Worm (Caenorhabditis elegans): ENCODE data around the gene C55A6.7.
A peak's percentile ranks its signal among the peaks of the same experiment; 100 is the strongest.

The C55A6.7 gene

DNA sequence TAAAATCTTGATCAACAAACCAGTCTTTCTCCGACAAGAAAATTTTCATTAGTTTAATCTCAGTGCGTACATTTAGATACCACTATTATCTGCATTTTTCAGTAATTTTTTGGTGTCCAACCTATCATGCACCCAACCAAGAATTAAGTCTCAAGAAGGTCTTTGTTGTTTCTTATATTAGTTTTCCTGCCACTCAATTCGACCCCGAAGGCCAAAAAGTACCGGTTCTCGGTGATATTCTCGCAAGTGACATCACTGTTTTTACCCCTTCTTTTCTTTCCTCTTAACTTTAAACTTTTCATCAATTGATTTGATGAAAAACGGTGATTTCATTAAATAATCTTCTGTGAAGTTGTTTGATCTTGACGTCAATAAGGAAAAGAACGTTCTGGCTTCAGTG lies 23.2 kb upstream of the C55A6.7 start, which contains the start of gene F38B7.2:
Gene F38B7.2 (plus strand): TSS at position 400 of the 400 bp plus-strand sequence.
- TF ChIP-seq Y22D7AL.16 (tag; optimal IDR thresholded peaks at IDR 0.05) (no peak), mec-3 (tag; optimal IDR thresholded peaks at IDR 0.05; ENCODE audit: borderline replicate concordance) (no peak)

DNA sequence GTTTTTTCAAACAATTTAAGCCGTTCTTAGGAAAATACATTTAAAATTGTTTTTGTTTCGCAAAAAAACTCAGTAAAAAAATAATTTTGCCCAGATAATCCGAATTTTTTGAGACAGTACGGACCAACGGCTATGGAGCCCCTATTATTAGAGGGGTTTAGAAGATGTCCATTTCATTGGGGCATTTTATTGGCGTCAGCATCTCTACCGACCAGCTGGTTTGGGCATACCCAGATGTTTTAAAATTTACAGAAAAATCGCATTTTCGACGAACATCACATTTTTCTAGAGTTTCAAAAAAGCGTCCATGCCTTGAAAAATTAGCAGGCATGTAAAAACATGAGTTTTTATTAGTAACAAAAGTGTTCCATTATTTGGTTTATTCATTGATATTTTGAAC lies 21.0 kb upstream of the C55A6.7 start:
- TF ChIP-seq hlh-15 (tag; optimal IDR thresholded peaks at IDR 0.05) (no peak), C38D4.7 (GFP tag; optimal IDR thresholded peaks at IDR 0.05) (peak; percentile 24)

DNA sequence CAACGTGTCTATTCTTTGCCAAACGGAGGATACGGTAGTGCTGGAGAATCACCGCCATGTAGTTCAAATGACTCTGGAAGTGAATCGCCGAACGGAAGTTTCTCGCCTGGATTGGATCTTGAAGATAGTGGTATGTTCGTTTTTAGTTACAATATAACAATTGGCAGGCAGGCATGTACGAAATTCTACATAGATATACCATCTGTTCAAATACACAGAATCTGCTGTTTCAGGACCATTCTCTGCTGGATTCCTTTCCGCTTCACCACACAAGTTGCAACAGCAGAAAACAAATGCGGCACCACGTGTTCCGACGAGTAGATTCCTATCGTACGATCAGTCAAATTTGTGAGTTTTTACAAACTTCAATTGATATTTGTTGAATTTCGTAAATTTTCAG lies 19.2 kb upstream of the C55A6.7 start:
- TF ChIP-seq ama-1 (optimal IDR thresholded peaks at IDR 0.05) (no peak), ceh-2 (tag; optimal IDR thresholded peaks at IDR 0.05) (no peak), madf-2 (tag; optimal IDR thresholded peaks at IDR 0.05) (no peak), lin-11 (tag; optimal IDR thresholded peaks at IDR 0.05) (no peak), hlh-15 (tag; optimal IDR thresholded peaks at IDR 0.05) (no peak), dve-1 (tag; optimal IDR thresholded peaks at IDR 0.05) (no peak), gmeb-2 (tag; optimal IDR thresholded peaks at IDR 0.05) (no peak), fkh-6 (tag; optimal IDR thresholded peaks at IDR 0.05) (no peak), pax-1 (tag; optimal IDR thresholded peaks at IDR 0.05) (no peak), ztf-16 (tag; optimal IDR thresholded peaks at IDR 0.05) (no peak), sdc-2 (tag; optimal IDR thresholded peaks at IDR 0.05) (no peak), zip-5 (tag; optimal IDR thresholded peaks at IDR 0.05) (no peak), dmd-4 (tag; optimal IDR thresholded peaks at IDR 0.05; ENCODE audit: borderline replicate concordance) (no peak), mec-3 (tag; optimal IDR thresholded peaks at IDR 0.05; ENCODE audit: borderline replicate concordance) (no peak), ceh-48 (tag; optimal IDR thresholded peaks at IDR 0.05) (no peak), pros-1 (tag; optimal IDR thresholded peaks at IDR 0.05) (no peak), ceh-19 (GFP tag; optimal IDR thresholded peaks at IDR 0.05) (no peak), F13H6.1 (tag; optimal IDR thresholded peaks at IDR 0.05) (no peak)

DNA sequence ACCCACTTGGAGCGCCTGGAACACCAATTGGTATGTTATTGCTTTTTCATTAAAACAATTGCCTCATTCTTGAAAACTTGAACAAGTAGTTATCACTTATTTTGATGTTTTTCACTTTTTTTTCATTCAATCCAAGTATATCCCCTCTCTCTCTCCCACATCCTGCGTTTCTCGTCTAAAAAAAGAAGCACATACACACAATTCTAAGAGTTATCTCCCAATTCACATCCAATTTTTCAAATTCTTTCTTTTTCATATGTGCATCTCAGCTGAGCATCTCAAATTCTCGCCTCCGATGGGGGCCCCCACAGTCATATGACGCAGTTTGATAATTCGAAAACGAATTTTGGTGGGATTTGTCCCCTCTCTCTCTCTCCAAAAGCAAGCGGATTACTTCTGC lies 16.3 kb upstream of the C55A6.7 start:
- TF ChIP-seq unc-42 (tag; optimal IDR thresholded peaks at IDR 0.05) (peak; percentile 58), C38D4.7 (GFP tag; optimal IDR thresholded peaks at IDR 0.05) (no peak), ceh-9 (tag; optimal IDR thresholded peaks at IDR 0.05) (no peak), elt-2 (tag; optimal IDR thresholded peaks at IDR 0.05) (no peak), pros-1 (tag; optimal IDR thresholded peaks at IDR 0.05) (no peak), unc-55 (GFP tag; optimal IDR thresholded peaks at IDR 0.05) (no peak), K09A11.1 (tag; optimal IDR thresholded peaks at IDR 0.05; ENCODE audit: insufficient read depth) (no peak), ref-2 (tag; optimal IDR thresholded peaks at IDR 0.05) (no peak), eyg-1 (tag; optimal IDR thresholded peaks at IDR 0.05) (no peak)

DNA sequence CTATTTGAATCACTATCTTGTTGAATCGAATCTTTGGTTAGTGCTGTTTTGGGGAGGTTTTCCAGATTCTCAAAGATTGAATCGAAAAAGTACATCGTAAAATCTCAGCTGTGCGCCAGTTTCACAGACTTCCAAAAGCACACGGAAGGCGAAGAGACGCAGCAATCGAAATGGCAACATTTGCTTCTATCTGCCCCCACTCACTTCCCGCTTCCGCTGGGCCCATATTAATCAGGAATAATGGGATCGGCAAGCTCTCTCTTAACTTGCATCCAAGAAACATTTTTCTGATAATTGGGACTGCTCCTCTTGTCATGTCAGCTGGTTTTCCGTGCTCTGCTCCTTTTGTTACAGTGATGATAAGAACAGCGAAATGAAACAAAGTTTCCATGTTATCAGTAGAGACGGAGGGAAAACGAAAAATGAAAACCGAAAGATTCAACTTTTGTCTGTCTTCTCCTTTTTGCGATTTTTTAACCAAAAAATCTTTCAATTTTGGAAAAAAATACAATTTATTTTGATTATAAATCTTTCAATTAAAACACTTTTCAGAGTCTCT lies 15.3 kb upstream of the C55A6.7 start:
- TF ChIP-seq nfya-1 (tag; optimal IDR thresholded peaks at IDR 0.05) (peak; percentile 3), rnt-1 (tag; optimal IDR thresholded peaks at IDR 0.05) (peak; percentile 33), ceh-18 (tag; optimal IDR thresholded peaks at IDR 0.05) (peak; percentile 25), elt-2 (tag; optimal IDR thresholded peaks at IDR 0.05) (no peak)

DNA sequence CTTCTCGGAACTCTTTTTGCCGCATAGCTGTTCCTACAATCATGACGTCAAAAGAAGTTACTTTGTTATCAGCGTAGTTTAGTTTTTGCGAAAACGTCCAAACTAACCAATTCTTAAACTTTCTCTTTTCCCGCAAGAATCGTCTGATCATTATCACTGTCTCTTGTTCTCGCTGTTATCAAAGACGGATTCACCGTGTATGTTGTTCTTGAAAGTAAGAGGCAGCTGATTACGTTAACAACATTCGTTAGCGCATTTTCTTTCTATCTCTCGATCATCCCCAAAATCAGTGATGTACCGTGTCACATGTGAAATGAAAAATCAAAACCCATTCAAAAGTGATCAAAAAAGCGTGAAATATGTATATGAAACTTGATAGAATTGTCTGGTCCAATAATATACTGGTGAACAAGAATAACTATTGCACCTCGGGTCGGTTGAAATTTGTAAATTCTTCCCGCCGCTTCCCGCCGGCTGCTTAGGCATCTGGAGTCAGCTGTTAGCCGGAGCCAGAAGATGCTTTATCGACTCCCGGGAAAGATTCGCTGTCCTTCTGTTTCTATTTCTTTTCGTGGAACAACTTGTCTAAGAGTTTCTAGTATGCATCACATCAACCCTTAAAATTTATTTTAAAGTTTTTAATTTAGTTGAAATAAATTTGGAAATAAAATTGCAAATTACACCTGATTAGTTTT lies 14.3 kb upstream of the C55A6.7 start:
- TF ChIP-seq madf-2 (tag; optimal IDR thresholded peaks at IDR 0.05), result no peak
- peak; percentile 67 for TF ChIP-seq elt-2 (tag; optimal IDR thresholded peaks at IDR 0.05)

All from whole organism, late embryonic.